Worm (Caenorhabditis elegans): ENCODE results near the gene F36F12.1.

F36F12.1 gene

ce11 chrV:2135323-2135722 lies 32.3 kb upstream of the F36F12.1 start (continued):
- TF ChIP-seq egl-18 (GFP tag; IDR thresholded peaks at IDR 0.05): no peak
- TF ChIP-seq aptf-3 (GFP tag; IDR thresholded peaks at IDR 0.05): no peak
- TF ChIP-seq K12H6.12 (tag; optimal IDR thresholded peaks at IDR 0.05): peak; percentile 25
- TF ChIP-seq let-607 (tag; optimal IDR thresholded peaks at IDR 0.05): no peak
- TF ChIP-seq nhr-80 (tag; optimal IDR thresholded peaks at IDR 0.05): peak; percentile 36
- no peak for TF ChIP-seq chd-7 (tag; optimal IDR thresholded peaks at IDR 0.05)
- no peak for TF ChIP-seq ztf-28 (GFP tag; IDR thresholded peaks at IDR 0.05)
- no peak for TF ChIP-seq nhr-27 (tag; optimal IDR thresholded peaks at IDR 0.05)
- TF ChIP-seq ztf-18 (tag; optimal IDR thresholded peaks at IDR 0.05): no peak
- TF ChIP-seq ets-4 (GFP tag; optimal IDR thresholded peaks at IDR 0.05): no peak
- peak; percentile 55 for TF ChIP-seq egrh-3 (GFP tag; IDR thresholded peaks at IDR 0.05)
- no peak for TF ChIP-seq F49E8.2 (tag; optimal IDR thresholded peaks at IDR 0.05; ENCODE audit: insufficient read depth)
- no peak for TF ChIP-seq nfya-1 (tag; optimal IDR thresholded peaks at IDR 0.05; ENCODE audit: borderline replicate concordance, insufficient read depth)
- TF ChIP-seq lsy-27 (tag; optimal IDR thresholded peaks at IDR 0.05; ENCODE audit: borderline replicate concordance, insufficient read depth): no peak
- no peak for TF ChIP-seq unc-62 (GFP tag; optimal IDR thresholded peaks at IDR 0.05)
- TF ChIP-seq snpc-3.4 (tag; optimal IDR thresholded peaks at IDR 0.05): no peak
- TF ChIP-seq zfh-2 (GFP tag; conservative IDR thresholded peaks at IDR 0.05): no peak; the same call in 1 of the 2 replicates
- no peak for TF ChIP-seq him-1 (tag; optimal IDR thresholded peaks at IDR 0.05)
- TF ChIP-seq mes-4 (tag; optimal IDR thresholded peaks at IDR 0.05): no peak
- TF ChIP-seq cebp-1 (GFP tag; IDR thresholded peaks at IDR 0.05): no peak
- TF ChIP-seq cebp-1 (tag; optimal IDR thresholded peaks at IDR 0.05): peak; percentile 46
- TF ChIP-seq Y56A3A.18 (GFP tag; IDR thresholded peaks at IDR 0.05): no peak
- TF ChIP-seq F33H1.4 (GFP tag; IDR thresholded peaks at IDR 0.05): no peak

ce11 chrV:2134340-2134739 lies 31.3 kb upstream of the F36F12.1 start:
- TF ChIP-seq lin-35 (GFP tag; optimal IDR thresholded peaks at IDR 0.05): peak in 1 of 3 experiments; percentile 9
- no peak for TF ChIP-seq rcor-1 (GFP tag; IDR thresholded peaks at IDR 0.05)

ce11 chrV:2133512-2133911 lies 30.5 kb upstream of the F36F12.1 start:
- peak; percentile 57 for TF ChIP-seq K11D2.4 (GFP tag; IDR thresholded peaks at IDR 0.05)
- TF ChIP-seq Y67H2A.10 (GFP tag; conservative IDR thresholded peaks at IDR 0.05): no peak
- peak; percentile 43 for TF ChIP-seq ceh-27 (GFP tag; optimal IDR thresholded peaks at IDR 0.05)
- no peak for TF ChIP-seq cebp-1 (GFP tag; IDR thresholded peaks at IDR 0.05)
- peak; percentile 74 for TF ChIP-seq cebp-1 (tag; optimal IDR thresholded peaks at IDR 0.05)
- TF ChIP-seq lin-35 (GFP tag; optimal IDR thresholded peaks at IDR 0.05): peak in 1 of 3 experiments; percentile 80
- peak; percentile 31; the same call in 1 of the 2 replicates for TF ChIP-seq egrh-3 (GFP tag; IDR thresholded peaks at IDR 0.05)
- peak; percentile 84 for TF ChIP-seq zfh-2 (GFP tag; conservative IDR thresholded peaks at IDR 0.05)
- no peak for TF ChIP-seq snpc-4 (GFP tag; optimal IDR thresholded peaks at IDR 0.05)
- TF ChIP-seq snpc-4 (tag; optimal IDR thresholded peaks at IDR 0.05): peak in 1 of 4 experiments; percentile 13
- TF ChIP-seq ztf-18 (tag; optimal IDR thresholded peaks at IDR 0.05): no peak
- TF ChIP-seq pbrm-1 (GFP tag; IDR thresholded peaks at IDR 0.05): no peak
- TF ChIP-seq chd-7 (tag; optimal IDR thresholded peaks at IDR 0.05): peak; percentile 41
- no peak for TF ChIP-seq ceh-40 (GFP tag; IDR thresholded peaks at IDR 0.05)
- TF ChIP-seq atf-7 (tag; optimal IDR thresholded peaks at IDR 0.05): peak; percentile 45
- peak; percentile 37; the same call in 1 of the 2 replicates for TF ChIP-seq hmg-1.2 (GFP tag; IDR thresholded peaks at IDR 0.05)
- no peak for TF ChIP-seq F10E7.11 (tag; optimal IDR thresholded peaks at IDR 0.05)
- TF ChIP-seq gei-17 (GFP tag; optimal IDR thresholded peaks at IDR 0.05): no peak
- no peak for TF ChIP-seq rcor-1 (GFP tag; IDR thresholded peaks at IDR 0.05)
- TF ChIP-seq hsf-1 (GFP tag; IDR thresholded peaks at IDR 0.05): no peak
- peak; percentile 21 for TF ChIP-seq lin-40 (tag; optimal IDR thresholded peaks at IDR 0.05)
- TF ChIP-seq ztf-22 (GFP tag; optimal IDR thresholded peaks at IDR 0.05): no peak
- TF ChIP-seq aptf-3 (GFP tag; IDR thresholded peaks at IDR 0.05): no peak
- peak; percentile 7 for TF ChIP-seq nhr-80 (tag; optimal IDR thresholded peaks at IDR 0.05)
- 0 out of 2 replicates have a peak, but pooled peaks have one; percentile 41 for TF ChIP-seq mcd-1 (GFP tag; IDR thresholded peaks at IDR 0.05)
- no peak for TF ChIP-seq snpc-1.3 (tag; optimal IDR thresholded peaks at IDR 0.05; ENCODE audit: insufficient read depth)
- TF ChIP-seq dox-1 (GFP tag; IDR thresholded peaks at IDR 0.05): peak; percentile 42; the same call in 1 of the 2 replicates
- TF ChIP-seq hlh-12 (tag; optimal IDR thresholded peaks at IDR 0.05): no peak
- TF ChIP-seq repo-1 (tag; optimal IDR thresholded peaks at IDR 0.05): no peak
- TF ChIP-seq K12H6.12 (tag; optimal IDR thresholded peaks at IDR 0.05): peak; percentile 70
